Worm (Caenorhabditis elegans) whole organism, dauer: ENCODE data around the gene disl-2.

Experiments used
- unc-62 ChIP-seq: sonication (generic microtip); optimal IDR thresholded peaks from 2 replicates; lab custom pipeline; 2017; ENCODE audit warnings: missing biosample characterization, missing genetic modification reagents, missing genetic modification characterization

The disl-2 gene

DNA sequence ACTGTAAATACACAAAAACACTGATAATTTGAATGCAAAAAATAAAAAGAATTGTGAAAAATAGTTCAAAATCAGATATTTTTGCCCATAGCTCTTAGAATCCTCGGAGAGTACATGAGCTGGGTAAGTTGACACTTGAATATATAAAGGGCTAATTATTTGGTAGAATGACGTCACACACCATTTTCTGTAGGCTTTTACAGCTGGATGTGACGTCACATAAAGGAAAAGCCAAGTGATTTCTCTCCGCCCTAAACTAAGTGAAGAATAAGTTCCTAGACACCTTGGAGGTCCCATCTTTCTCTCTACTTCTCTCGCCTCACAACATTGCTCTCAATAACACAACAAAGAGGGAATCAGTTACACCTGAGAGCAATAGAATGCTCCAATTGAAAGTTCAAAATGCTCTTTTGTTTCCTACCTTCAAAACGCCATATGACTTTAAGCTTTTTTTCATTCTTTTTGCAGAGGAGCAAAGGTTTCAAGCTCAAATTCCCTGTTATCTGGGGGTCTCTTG lies 44.2 kb downstream of the disl-2 start, which contains the start of gene osg-1:
Gene osg-1 (plus strand): TSS at position 467 of the 517 bp plus-strand sequence.
- no peak for TF ChIP-seq unc-62 (GFP tag; lab: Kevin White, UChicago)

DNA sequence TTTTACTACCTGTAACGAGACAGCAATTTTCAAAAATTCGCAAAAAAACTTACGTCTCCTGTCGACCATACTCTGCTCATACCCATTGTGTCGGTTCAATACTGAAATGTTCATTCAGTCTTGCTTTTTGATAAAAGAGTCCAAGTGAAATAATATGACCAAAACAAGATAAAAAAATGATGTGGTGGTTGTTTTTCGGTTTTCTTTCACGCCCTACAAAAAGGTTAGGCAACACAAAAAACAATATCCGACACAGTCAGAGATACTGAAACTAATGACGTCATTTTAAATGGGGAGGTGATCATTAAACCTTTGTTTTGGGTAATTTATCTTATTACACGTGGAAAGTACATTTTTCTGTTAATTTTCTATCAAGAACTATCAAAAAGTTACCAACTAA lies 52.2 kb downstream of the disl-2 start, which contains the start of gene R02F2.8:
Gene R02F2.8 (minus strand): TSS at position 101 of the 400 bp plus-strand sequence.
- TF ChIP-seq unc-62 (GFP tag; lab: Kevin White, UChicago), result no peak
